Fruit fly (Drosophila melanogaster): ENCODE results near the gene grp.

Gene grp

dm6 chr2L:16647773-16648172 lies 32.1 kb upstream of the grp start (continued):
- TF ChIP-seq HLHmδ (GFP tag; optimal IDR thresholded peaks at IDR 0.05) = no peak
- TF ChIP-seq ssp (GFP tag; IDR thresholded peaks at IDR 0.05) = no peak
- TF ChIP-seq bbx (GFP tag; IDR thresholded peaks at IDR 0.05; ENCODE audit: partially characterized antibody) = no peak
- TF ChIP-seq bsh (GFP tag; optimal IDR thresholded peaks at IDR 0.05) = peak in 1 of 2 experiments; percentile 42
- no peak for TF ChIP-seq CG6254 (GFP tag; optimal IDR thresholded peaks at IDR 0.05)
- TF ChIP-seq CG11560 (tag; IDR thresholded peaks at IDR 0.05) = no peak
- TF ChIP-seq CG31441 (GFP tag; IDR thresholded peaks at IDR 0.05) = peak; percentile 71
- TF ChIP-seq CG17186 (GFP tag; optimal IDR thresholded peaks at IDR 0.05) = no peak
- no peak for TF ChIP-seq CG5953 (GFP tag; IDR thresholded peaks at IDR 0.05)
- TF ChIP-seq Rfx (GFP tag; IDR thresholded peaks at IDR 0.05) = peak; percentile 57
- no peak for TF ChIP-seq gt (GFP tag; IDR thresholded peaks at IDR 0.05)
- no peak for TF ChIP-seq CG31224 (GFP tag; IDR thresholded peaks at IDR 0.05)
- peak; percentile 36 for TF ChIP-seq Nf-YC (tag; optimal IDR thresholded peaks at IDR 0.05)
- TF ChIP-seq Dp (GFP tag; optimal IDR thresholded peaks at IDR 0.05) = no peak
- TF ChIP-seq CG3163 (GFP tag; optimal IDR thresholded peaks at IDR 0.05) = no peak
- peak; percentile 51 for TF ChIP-seq NfI (GFP tag; optimal IDR thresholded peaks at IDR 0.05)
- no peak for TF ChIP-seq al (GFP tag; IDR thresholded peaks at IDR 0.05)
- no peak for TF ChIP-seq YL-1 (GFP tag; optimal IDR thresholded peaks at IDR 0.05)
- no peak for TF ChIP-seq stc (GFP tag; IDR thresholded peaks at IDR 0.05)
- 0 out of 2 replicates have a peak, but pooled peaks have one; percentile 11 for TF ChIP-seq Adf1 (GFP tag; IDR thresholded peaks at IDR 0.05)
- TF ChIP-seq ab (GFP tag; optimal IDR thresholded peaks at IDR 0.05) = no peak
- TF ChIP-seq pnt (GFP tag; optimal IDR thresholded peaks at IDR 0.05) = no peak

- TF ChIP-seq Med (GFP tag) = peak; percentile 67
- no peak for TF ChIP-seq CG14014 (GFP tag; IDR thresholded peaks at IDR 0.05)
- TF ChIP-seq abd-A (tag; optimal IDR thresholded peaks at IDR 0.05) = peak; percentile 75
- TF ChIP-seq CG17829 (tag; optimal IDR thresholded peaks at IDR 0.05) = no peak
- peak; percentile 32; the same call in 1 of the 2 replicates for TF ChIP-seq crol (GFP tag; IDR thresholded peaks at IDR 0.05)
- TF ChIP-seq CG8281 (tag; optimal IDR thresholded peaks at IDR 0.05) = peak; percentile 86
- no peak for TF ChIP-seq CG7271 (tag; optimal IDR thresholded peaks at IDR 0.05)
- TF ChIP-seq Hr78 (GFP tag; optimal IDR thresholded peaks at IDR 0.05) = peak in 1 of 2 experiments; percentile 74
- no peak for TF ChIP-seq bsh (GFP tag; optimal IDR thresholded peaks at IDR 0.05)
Measured at dm6 chr2L:16648925-16649324, 30.9 kb upstream of the grp start.

- TF ChIP-seq unpg (GFP tag; optimal IDR thresholded peaks at IDR 0.05) (no peak), br (optimal IDR thresholded peaks at IDR 0.05) (no peak), Awh (GFP tag; IDR thresholded peaks at IDR 0.05) (no peak), emc (GFP tag; optimal IDR thresholded peaks at IDR 0.05) (no peak), CG42726 (GFP tag; IDR thresholded peaks at IDR 0.05; ENCODE audit: partially characterized antibody) (no peak), CG6791 (GFP tag; IDR thresholded peaks at IDR 0.05; ENCODE audit: partially characterized antibody) (no peak), vfl (GFP tag; optimal IDR thresholded peaks at IDR 0.05) (no peak), Kr (GFP tag; optimal IDR thresholded peaks at IDR 0.05) (no peak), CG11723 (GFP tag; optimal IDR thresholded peaks at IDR 0.05) (no peak), ara (GFP tag; IDR thresholded peaks at IDR 0.05) (no peak), sr (GFP tag; IDR thresholded peaks at IDR 0.05) (no peak), bsh (GFP tag; optimal IDR thresholded peaks at IDR 0.05) (no peak), Hand (GFP tag; optimal IDR thresholded peaks at IDR 0.05) (no peak), CG4424 (GFP tag; optimal IDR thresholded peaks at IDR 0.05) (no peak), grau (tag; optimal IDR thresholded peaks at IDR 0.05) (no peak), Stat92E (GFP tag; optimal IDR thresholded peaks at IDR 0.05) (no peak), Hmx (GFP tag; optimal IDR thresholded peaks at IDR 0.05) (no peak), twi (tag; optimal IDR thresholded peaks at IDR 0.05) (no peak), CG18011 (GFP tag; optimal IDR thresholded peaks at IDR 0.05) (no peak)
Measured at dm6 chr2L:16653541-16653940, 26.3 kb upstream of the grp start.
